Worm (Caenorhabditis elegans) whole organism, late embryonic: ENCODE measurements around the gene ctr-9.

Source experiments
- ama-1 ChIP-seq: fragments of 150-350 bp; optimal IDR thresholded peaks from 2 replicates; lab custom pipeline; 2014
- ceh-30 ChIP-seq: fragments of 150-350 bp; optimal IDR thresholded peaks from 2 replicates; lab custom pipeline; 2014; ENCODE audit warnings: missing biosample characterization, missing genetic modification characterization
- sox-2 ChIP-seq: fragments of 200-800 bp; sonication (Bioruptor generic); IDR thresholded peaks from 2 replicates; pipeline ENCODE4 v1.3.6; 2022; ENCODE audit warnings: missing genetic modification reagents, missing genetic modification characterization, missing compliant biosample characterization

- TF ChIP-seq sox-2 (no peak), ama-1 (lab: Kevin White, UChicago) (no peak), ceh-30 (tag; lab: Kevin White, UChicago) (no peak)
Observed at ce11 chrIII:9513569-9513968, 22.4 kb downstream of the ctr-9 start, which contains the start of gene F55H2.8.
